Worm (Caenorhabditis elegans) whole organism, mixed stage, embryonic: Measurements from ENCODE around the gene hst-3.2.

ENCODE experiments used
- elt-1 ChIP-seq: sonication (generic microtip); optimal IDR thresholded peaks from 2 replicates; lab custom pipeline; 2017; ENCODE audit warnings: missing genetic modification characterization, mild to moderate bottlenecking, missing compliant biosample characterization, antibody characterized with exemption, moderate library complexity, borderline replicate concordance; ENCODE audit not compliant: insufficient read depth
- lin-13 ChIP-seq: fragments of 150-350 bp; optimal IDR thresholded peaks from 2 replicates; lab custom pipeline; 2014; ENCODE audit warnings: missing biosample characterization, missing genetic modification characterization
- mep-1 ChIP-seq: fragments of 150-350 bp; optimal IDR thresholded peaks from 2 replicates; lab custom pipeline; 2017; ENCODE audit warnings: missing biosample characterization, missing genetic modification reagents, missing genetic modification characterization, inconsistent platforms
- unc-39 ChIP-seq: fragments of 150-350 bp; optimal IDR thresholded peaks from 2 replicates; lab custom pipeline; 2014; ENCODE audit warnings: missing biosample characterization, missing genetic modification characterization

ce11 chrX:2900897-2901496, 22.8 kb downstream of the hst-3.2 start:
- no peak for TF ChIP-seq mep-1 (tag; lab: Kevin White, UChicago)
- no peak for TF ChIP-seq lin-13 (tag; lab: Kevin White, UChicago)
- no peak for TF ChIP-seq elt-1
- no peak for TF ChIP-seq unc-39 (tag; lab: Kevin White, UChicago)
